Worm (Caenorhabditis elegans) whole organism, L4 larva: Measurements from ENCODE around the gene fbxb-97.

Experiments used
- F37D6.2 ChIP-seq: sonication (generic microtip); optimal IDR thresholded peaks from 2 replicates; lab custom pipeline; 2016; ENCODE audit warnings: mild to moderate bottlenecking, missing genetic modification characterization, missing compliant biosample characterization
- F44E2.7 ChIP-seq: fragments of 200-800 bp; sonication (Bioruptor generic); IDR thresholded peaks from 2 replicates; pipeline ENCODE4 v2.1.2; 2022; ENCODE audit warnings: missing genetic modification characterization, missing compliant biosample characterization
- F49E8.2 ChIP-seq: sonication (generic microtip); optimal IDR thresholded peaks from 2 replicates; lab custom pipeline; 2016; ENCODE audit warnings: missing compliant biosample characterization, mild to moderate bottlenecking, missing genetic modification characterization, borderline replicate concordance
- Y105C5A.15 ChIP-seq: fragments of 200-800 bp; sonication (Bioruptor generic); IDR thresholded peaks from 2 replicates; pipeline ENCODE4 v1.3.6; 2022; ENCODE audit warnings: missing genetic modification characterization, missing compliant biosample characterization
- Y48G9A.11 ChIP-seq: fragments of 200-800 bp; sonication (Bioruptor generic); IDR thresholded peaks from 2 replicates; pipeline ENCODE4 v1.3.6; 2022; ENCODE audit warnings: missing genetic modification reagents, missing genetic modification characterization, missing compliant biosample characterization
- Y75B8A.6 ChIP-seq: fragments of 200-800 bp; sonication (Bioruptor generic); IDR thresholded peaks from 2 replicates; pipeline ENCODE4 v1.3.6; 2022; ENCODE audit warnings: missing genetic modification reagents, missing genetic modification characterization, missing compliant biosample characterization
- aly-2 ChIP-seq: sonication (generic microtip); optimal IDR thresholded peaks from 2 replicates; lab custom pipeline; 2018; ENCODE audit warnings: missing biosample characterization, missing genetic modification characterization
- arid-1 ChIP-seq: fragments of 200-800 bp; sonication (Bioruptor generic); conservative IDR thresholded peaks from 2 replicates; pipeline ENCODE4 v1.3.6; 2022; ENCODE audit warnings: missing genetic modification reagents, missing genetic modification characterization, missing compliant biosample characterization
- ceh-44 ChIP-seq: fragments of 200-800 bp; sonication (Bioruptor generic); IDR thresholded peaks from 2 replicates; pipeline ENCODE4 v1.3.6; 2022; ENCODE audit warnings: missing genetic modification reagents, missing genetic modification characterization, missing compliant biosample characterization
- ceh-82 ChIP-seq: sonication (generic microtip); optimal IDR thresholded peaks from 2 replicates; lab custom pipeline; 2017; ENCODE audit warnings: missing biosample characterization, missing genetic modification characterization
- dmd-8 ChIP-seq: fragments of 200-800 bp; sonication (Bioruptor generic); IDR thresholded peaks from 2 replicates; pipeline ENCODE4 v1.3.6; 2022; ENCODE audit warnings: missing genetic modification characterization, missing compliant biosample characterization
- dmd-9 ChIP-seq: fragments of 200-800 bp; sonication (Bioruptor generic); IDR thresholded peaks from 2 replicates; pipeline ENCODE4 v1.3.6; 2022; ENCODE audit warnings: missing genetic modification reagents, missing genetic modification characterization, missing compliant biosample characterization
- dve-1 ChIP-seq: sonication (generic microtip); optimal IDR thresholded peaks from 2 replicates; lab custom pipeline; 2017; ENCODE audit warnings: antibody characterized with exemption, mild to moderate bottlenecking, missing genetic modification characterization, missing compliant biosample characterization; ENCODE audit not compliant: insufficient read depth
- hlh-11 ChIP-seq: fragments of 200-800 bp; sonication (Bioruptor generic); optimal IDR thresholded peaks from 2 replicates; lab custom pipeline; 2018; ENCODE audit warnings: mild to moderate bottlenecking, missing genetic modification characterization, missing compliant biosample characterization
- hlh-30 ChIP-seq: sonication (generic microtip); optimal IDR thresholded peaks from 2 replicates; lab custom pipeline; 2017; ENCODE audit warnings: antibody characterized with exemption, mild to moderate bottlenecking, missing genetic modification characterization, missing compliant biosample characterization; ENCODE audit not compliant: insufficient read depth
- hmg-1.1 ChIP-seq: fragments of 200-800 bp; sonication (Bioruptor generic); IDR thresholded peaks from 2 replicates; pipeline ENCODE4 v1.3.6; 2022; ENCODE audit warnings: missing genetic modification reagents, missing genetic modification characterization, missing compliant biosample characterization
- jun-1 ChIP-seq: fragments of 150-350 bp; optimal IDR thresholded peaks from 2 replicates; lab custom pipeline; 2014; ENCODE audit warnings: missing biosample characterization, missing genetic modification reagents, missing genetic modification characterization
- lin-13 ChIP-seq: fragments of 150-350 bp; optimal IDR thresholded peaks from 2 replicates; lab custom pipeline; 2014; ENCODE audit warnings: missing biosample characterization, missing genetic modification reagents, missing genetic modification characterization
- lin-39 ChIP-seq: fragments of 150-350 bp; optimal IDR thresholded peaks from 2 replicates; lab custom pipeline; 2014; ENCODE audit warnings: missing biosample characterization, missing genetic modification reagents, missing genetic modification characterization
- lir-3 ChIP-seq: sonication (generic microtip); optimal IDR thresholded peaks from 2 replicates; lab custom pipeline; 2016; ENCODE audit warnings: mild to moderate bottlenecking, missing genetic modification characterization, missing compliant biosample characterization
- madf-5 ChIP-seq, 2 experiments: fragments of 200-800 bp; sonication (Bioruptor generic); IDR thresholded peaks; 2 replicates each; pipeline ENCODE4 v1.3.6; 2022; ENCODE audit warnings: missing compliant biosample characterization in 2 of 2, missing genetic modification characterization in 2 of 2
- mdt-29 ChIP-seq: fragments of 200-800 bp; sonication (Bioruptor generic); IDR thresholded peaks from 2 replicates; pipeline ENCODE4 v1.3.6; 2022; ENCODE audit warnings: missing genetic modification reagents, missing genetic modification characterization, missing compliant biosample characterization
- mxl-2 ChIP-seq: fragments of 200-800 bp; sonication (Bioruptor generic); conservative IDR thresholded peaks from 2 replicates; pipeline ENCODE4 v1.3.6; 2022; ENCODE audit warnings: missing genetic modification reagents, missing genetic modification characterization, missing compliant biosample characterization
- nhr-10 ChIP-seq: fragments of 150-350 bp; optimal IDR thresholded peaks from 2 replicates; lab custom pipeline; 2014; ENCODE audit warnings: missing biosample characterization, missing genetic modification characterization
- nhr-28 ChIP-seq: fragments of 150-350 bp; optimal IDR thresholded peaks from 2 replicates; lab custom pipeline; 2014; ENCODE audit warnings: missing biosample characterization, missing genetic modification characterization
- php-3 ChIP-seq: fragments of 200-800 bp; sonication (Bioruptor generic); IDR thresholded peaks from 2 replicates; pipeline ENCODE4 v1.3.6; 2022; ENCODE audit warnings: missing genetic modification reagents, missing genetic modification characterization, missing compliant biosample characterization
- pqm-1 ChIP-seq: sonication (generic microtip); optimal IDR thresholded peaks from 2 replicates; lab custom pipeline; 2017; ENCODE audit warnings: missing biosample characterization, missing genetic modification characterization
- saeg-2 ChIP-seq: fragments of 200-800 bp; sonication (Bioruptor generic); IDR thresholded peaks from 2 replicates; pipeline ENCODE4 v1.3.6; 2022; ENCODE audit warnings: missing genetic modification reagents, missing genetic modification characterization, missing compliant biosample characterization
- skn-1 ChIP-seq: fragments of 150-350 bp; optimal IDR thresholded peaks from 2 replicates; lab custom pipeline; 2014; ENCODE audit warnings: missing biosample characterization, missing genetic modification characterization
- spr-1 ChIP-seq: sonication (generic microtip); optimal IDR thresholded peaks from 2 replicates; lab custom pipeline; 2016; ENCODE audit warnings: mild to moderate bottlenecking, missing genetic modification characterization, missing compliant biosample characterization
- unc-62 ChIP-seq, 3 experiments: fragments of 150-350 bp in 1 of 3; sonication (generic microtip); optimal IDR thresholded peaks in 2 of 3; peaks in 1 of 3; 1 replicate in 1 of 3; 2 replicates in 2 of 3; lab custom pipeline; 2014 to 2017; ENCODE audit warnings: missing biosample characterization in 3 of 3, missing genetic modification characterization in 3 of 3, missing genetic modification reagents in 3 of 3, missing genotype in 1 of 3
- vab-7 ChIP-seq: fragments of 200-800 bp; sonication (Bioruptor generic); IDR thresholded peaks from 2 replicates; pipeline ENCODE4 v1.3.6; 2022; ENCODE audit warnings: missing genetic modification reagents, missing genetic modification characterization, missing compliant biosample characterization
- zfp-3 ChIP-seq: fragments of 200-800 bp; sonication (Bioruptor generic); conservative IDR thresholded peaks from 2 replicates; pipeline ENCODE4 v1.3.6; 2022; ENCODE audit warnings: missing genetic modification reagents, missing genetic modification characterization, missing compliant biosample characterization
- zip-11 ChIP-seq: fragments of 200-800 bp; sonication (Bioruptor generic); IDR thresholded peaks from 2 replicates; pipeline ENCODE4 v1.3.6; 2022; ENCODE audit warnings: missing genetic modification characterization, missing compliant biosample characterization
- zip-2 ChIP-seq: fragments of 150-350 bp; optimal IDR thresholded peaks from 2 replicates; lab custom pipeline; 2014; ENCODE audit warnings: missing biosample characterization, missing genetic modification characterization

fbxb-97 gene

DNA sequence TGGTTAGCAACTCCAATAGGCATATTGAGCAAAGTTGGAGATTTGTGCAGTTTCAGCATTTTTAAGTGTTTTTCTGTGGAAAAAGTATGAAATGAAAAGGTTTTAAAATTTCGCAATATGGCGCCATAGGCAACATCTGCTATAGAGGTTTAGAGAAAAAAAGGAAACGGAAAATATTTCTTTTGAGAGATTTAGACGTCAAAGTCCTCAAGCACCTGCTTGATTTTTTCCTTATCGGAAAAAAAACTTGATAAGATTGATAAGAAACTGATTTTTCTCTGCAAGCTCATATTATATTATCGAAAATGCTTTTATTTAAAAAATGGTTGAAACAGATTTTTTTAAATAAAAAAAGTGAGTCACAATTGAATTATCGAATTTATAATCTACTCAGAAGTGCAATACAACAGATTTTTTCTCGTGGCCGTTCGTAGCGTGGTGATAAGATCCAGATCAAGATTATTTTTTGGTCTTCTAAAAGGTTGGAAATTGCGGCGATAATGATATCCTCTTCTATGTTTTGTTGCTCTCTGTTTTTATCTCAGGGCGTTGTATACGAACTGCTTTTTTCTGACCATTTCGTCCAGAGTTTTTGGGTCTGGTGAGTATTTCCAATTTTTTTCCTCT is 27.9 kb downstream of the fbxb-97 start, which contains the start of gene fbxc-19 (continued):
- TF ChIP-seq hlh-30 (tag; lab: Kevin White, UChicago) (peak; percentile 69), mxl-2 (no peak), spr-1 (tag; lab: Kevin White, UChicago) (no peak), saeg-2 (GFP tag; lab: Robert Waterston, UW) (no peak), lin-39 (tag; lab: Kevin White, UChicago) (no peak), zip-2 (peak; percentile 99), dmd-8 (GFP tag; lab: Robert Waterston, UW) (no peak), F37D6.2 (no peak), php-3 (GFP tag; lab: Robert Waterston, UW) (peak; percentile 87), zip-11 (GFP tag; lab: Robert Waterston, UW) (no peak), nhr-28 (tag; lab: Kevin White, UChicago) (peak; percentile 83), hlh-11 (tag; lab: Kevin White, UChicago) (peak; percentile 95), lir-3 (no peak), arid-1 (GFP tag; lab: Robert Waterston, UW) (no peak), Y105C5A.15 (no peak), mdt-29 (GFP tag; lab: Robert Waterston, UW) (no peak), dve-1 (tag; lab: Kevin White, UChicago) (peak; percentile 84), unc-62 (GFP tag; optimal IDR thresholded peaks at IDR 0.05 in 1 of 2; lab: Kevin White, UChicago) (no peak), unc-62 (tag; optimal IDR thresholded peaks at IDR 0.05; lab: Kevin White, UChicago) (no peak), vab-7 (GFP tag; lab: Robert Waterston, UW) (no peak), skn-1 (tag; lab: Kevin White, UChicago) (no peak), F49E8.2 (tag; lab: Kevin White, UChicago) (no peak)

DNA sequence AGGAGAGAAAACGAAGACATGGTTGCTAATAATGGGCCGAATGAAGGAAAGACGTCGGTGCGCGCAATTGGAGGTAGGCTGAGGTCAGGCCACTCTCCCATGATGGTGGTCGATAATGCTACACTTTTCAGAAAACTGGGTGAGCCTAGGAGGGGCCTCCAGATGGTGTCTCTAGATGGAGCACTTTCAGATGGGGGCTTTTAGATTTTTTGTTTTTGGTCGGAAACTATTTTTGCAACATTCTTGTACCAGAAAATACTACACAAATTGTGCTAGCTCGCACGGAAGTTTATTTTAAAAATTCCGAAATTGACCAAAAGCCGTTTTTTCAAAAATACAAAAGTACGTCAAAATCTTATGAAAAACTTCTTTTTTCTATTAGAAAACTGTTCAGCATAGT is 29.7 kb downstream of the fbxb-97 start, which contains the start of gene fbxb-10:
Gene fbxb-10, minus strand, starts transcription at position 101 of the 400 bp plus-strand sequence.
- TF ChIP-seq arid-1 (GFP tag; lab: Robert Waterston, UW) (0 out of 2 replicates have a peak, but pooled peaks have one; percentile 9), ceh-82 (tag; lab: Kevin White, UChicago) (no peak)

DNA sequence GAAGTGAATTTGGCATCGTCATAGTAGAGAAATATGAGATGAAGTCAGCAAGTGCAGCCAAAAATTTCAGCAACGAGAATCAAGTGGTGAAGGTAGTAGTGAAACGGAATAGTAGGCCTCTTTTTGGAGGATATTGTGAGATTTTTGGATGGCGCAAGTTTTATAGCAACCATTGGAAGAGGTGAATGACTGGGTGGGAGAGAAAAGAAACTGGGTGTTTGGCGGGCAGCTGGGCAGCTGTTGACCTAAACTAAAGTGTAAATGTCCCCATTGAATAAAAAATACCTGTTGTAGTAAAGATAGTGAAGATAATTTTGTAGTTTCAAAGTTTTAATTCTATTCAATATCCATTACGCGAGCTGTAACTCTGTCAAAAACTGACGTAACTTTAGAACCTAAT is 31.9 kb downstream of the fbxb-97 start:
- TF ChIP-seq pqm-1: no peak
- TF ChIP-seq nhr-10 (tag; lab: Kevin White, UChicago): no peak
- TF ChIP-seq jun-1 (tag; lab: Kevin White, UChicago): no peak
- no peak for TF ChIP-seq Y75B8A.6 (GFP tag; lab: Robert Waterston, UW)
- TF ChIP-seq dmd-8 (GFP tag; lab: Robert Waterston, UW): no peak
- no peak for TF ChIP-seq Y48G9A.11
- TF ChIP-seq lin-39 (tag; lab: Kevin White, UChicago): no peak
- TF ChIP-seq mdt-29 (GFP tag; lab: Robert Waterston, UW): no peak
- TF ChIP-seq dmd-9 (GFP tag; lab: Robert Waterston, UW): no peak
- TF ChIP-seq, all 104 proteins: peak for 0

DNA sequence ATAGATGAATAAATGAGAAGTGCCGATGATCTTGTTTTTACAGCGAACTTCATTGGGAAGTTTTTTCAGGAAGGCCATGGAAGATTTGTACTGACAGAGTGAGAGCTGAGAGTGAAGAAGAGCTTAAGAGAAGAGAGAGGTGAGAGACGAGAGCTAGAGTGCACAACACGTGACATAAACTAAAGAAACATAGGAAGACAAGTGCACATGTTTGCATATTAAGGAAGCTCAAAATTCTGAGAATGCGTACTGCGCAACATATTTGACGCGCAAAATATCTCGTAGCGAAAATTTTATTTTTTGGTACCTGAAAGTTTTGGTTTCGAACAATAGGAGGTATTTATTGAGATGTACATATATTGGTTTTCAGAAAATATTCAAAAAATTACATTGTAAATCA is 39.7 kb downstream of the fbxb-97 start, which contains the start of gene C08F1.8:
Gene C08F1.8, minus strand, starts transcription at position 101 of the 400 bp plus-strand sequence.
- TF ChIP-seq F37D6.2: no peak
- TF ChIP-seq lin-13 (GFP tag; lab: Kevin White, UChicago): no peak
- TF ChIP-seq nhr-28 (tag; lab: Kevin White, UChicago): no peak
- no peak for TF ChIP-seq jun-1 (tag; lab: Kevin White, UChicago)
- no peak for TF ChIP-seq aly-2
- TF ChIP-seq F49E8.2 (tag; lab: Kevin White, UChicago): no peak
- no peak for TF ChIP-seq mdt-29 (GFP tag; lab: Robert Waterston, UW)
- TF ChIP-seq vab-7 (GFP tag; lab: Robert Waterston, UW): no peak
- TF ChIP-seq hmg-1.1: no peak
- TF ChIP-seq ceh-44 (GFP tag; lab: Robert Waterston, UW): no peak
- no peak for TF ChIP-seq zfp-3 (GFP tag; lab: Robert Waterston, UW)
- no peak for TF ChIP-seq madf-5 (GFP tag; IDR thresholded peaks at IDR 0.05; lab: Robert Waterston, UW)
- no peak for TF ChIP-seq F44E2.7 (GFP tag; lab: Robert Waterston, UW)
- TF ChIP-seq, all 104 proteins: peak for 0
